Worm (Caenorhabditis elegans): Measurements from ENCODE around the gene srh-123.
"Not testable (repeated sequence)": the region's sequence is repeated elsewhere in the genome, so short reads cannot be mapped to it uniquely, and the experiment has no call there.

Gene srh-123

DNA sequence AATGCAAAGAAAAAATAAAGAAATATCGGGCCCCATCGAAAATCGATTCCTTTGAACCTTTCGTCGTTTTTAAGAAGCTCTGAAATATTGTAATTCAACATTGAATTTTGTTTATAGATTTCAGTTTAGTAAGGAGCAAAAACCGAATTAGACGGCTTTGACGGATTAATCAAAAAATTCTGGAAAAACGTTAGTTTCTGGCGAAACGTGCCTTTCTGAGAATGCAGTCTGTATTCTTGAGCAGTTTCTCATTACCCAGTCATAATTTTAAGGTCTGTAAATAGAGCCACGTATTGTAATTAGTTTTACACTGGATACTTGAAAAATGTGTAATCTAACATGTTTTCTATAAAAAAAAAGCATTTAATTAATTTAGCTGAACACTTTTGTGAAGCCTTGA lies 13.7 kb upstream of the srh-123 start, which contains the start of gene srz-48:
Gene srz-48 (minus strand): TSS at position 101 of the 400 bp plus-strand sequence.
- TF ChIP-seq klf-2 (GFP tag; conservative IDR thresholded peaks at IDR 0.05) (no peak), flt-1 (GFP tag; IDR thresholded peaks at IDR 0.05) (no peak), cog-1 (tag; optimal IDR thresholded peaks at IDR 0.05) (no peak), tab-1 (GFP tag; IDR thresholded peaks at IDR 0.05) (no peak), med-1 (GFP tag; optimal IDR thresholded peaks at IDR 0.05; ENCODE audit: insufficient read depth) (no peak), ref-1 (GFP tag; conservative IDR thresholded peaks at IDR 0.05) (no peak), ztf-29 (GFP tag; IDR thresholded peaks at IDR 0.05) (no peak), T22C8.4 (GFP tag; IDR thresholded peaks at IDR 0.05) (no peak), ztf-23 (GFP tag; IDR thresholded peaks at IDR 0.05) (no peak)

DNA sequence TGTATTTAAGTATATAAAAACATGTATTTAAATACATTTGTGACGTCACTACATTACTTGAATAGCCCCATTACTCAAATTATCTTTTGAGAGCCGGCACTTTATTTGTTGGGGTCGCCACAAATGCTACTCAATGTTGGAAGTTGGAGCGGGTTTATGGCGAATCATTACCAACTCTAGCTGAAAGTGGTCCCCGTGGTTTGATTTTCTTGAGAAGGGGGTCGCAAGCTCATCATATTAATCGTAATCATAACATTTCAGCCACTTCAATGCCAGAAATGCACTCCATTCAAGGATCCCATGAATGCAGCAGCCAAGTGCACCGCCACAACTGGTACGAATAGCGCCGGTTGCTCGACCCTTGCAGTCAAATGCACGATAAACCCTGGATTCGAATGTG lies 9.5 kb upstream of the srh-123 start, which contains the start of gene F20E11.7:
Gene F20E11.7 (plus strand): TSS at position 301 of the 400 bp plus-strand sequence.
- TF ChIP-seq cog-1 (tag; optimal IDR thresholded peaks at IDR 0.05); klf-2 (GFP tag; conservative IDR thresholded peaks at IDR 0.05); flt-1 (GFP tag; IDR thresholded peaks at IDR 0.05): not testable (repeated sequence)

DNA sequence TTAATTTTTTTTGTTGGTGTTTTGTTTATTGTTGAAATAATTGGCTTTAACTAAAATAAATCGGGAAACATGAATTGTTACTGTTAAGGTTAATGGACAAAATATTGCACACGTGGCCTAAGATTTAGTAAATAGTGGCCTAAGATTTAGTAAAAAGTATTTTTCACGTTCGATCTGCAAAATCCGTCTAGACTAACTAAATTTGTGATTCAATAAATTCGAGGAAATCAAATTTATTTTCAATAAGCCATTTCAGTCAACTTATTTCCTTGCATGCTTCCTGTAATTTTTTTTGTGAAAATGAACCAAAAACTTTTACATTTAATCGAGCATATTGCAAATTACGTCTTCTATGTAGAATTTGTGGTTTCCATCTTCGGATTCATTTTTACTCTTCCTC lies 7.0 kb upstream of the srh-123 start, which contains the start of gene srw-72:
Gene srw-72 (plus strand): TSS at position 301 of the 400 bp plus-strand sequence.
- TF ChIP-seq med-1 (GFP tag; optimal IDR thresholded peaks at IDR 0.05; ENCODE audit: insufficient read depth), result no peak
- no peak for TF ChIP-seq ztf-23 (GFP tag; IDR thresholded peaks at IDR 0.05)
- TF ChIP-seq ztf-29 (GFP tag; IDR thresholded peaks at IDR 0.05), result no peak
- TF ChIP-seq ref-1 (GFP tag; conservative IDR thresholded peaks at IDR 0.05), result no peak
- TF ChIP-seq tab-1 (GFP tag; IDR thresholded peaks at IDR 0.05), result no peak
- no peak for TF ChIP-seq T22C8.4 (GFP tag; IDR thresholded peaks at IDR 0.05)
- TF ChIP-seq cog-1 (tag; optimal IDR thresholded peaks at IDR 0.05), result no peak
- no peak for TF ChIP-seq flt-1 (GFP tag; IDR thresholded peaks at IDR 0.05)
- TF ChIP-seq klf-2 (GFP tag; conservative IDR thresholded peaks at IDR 0.05), result no peak

DNA sequence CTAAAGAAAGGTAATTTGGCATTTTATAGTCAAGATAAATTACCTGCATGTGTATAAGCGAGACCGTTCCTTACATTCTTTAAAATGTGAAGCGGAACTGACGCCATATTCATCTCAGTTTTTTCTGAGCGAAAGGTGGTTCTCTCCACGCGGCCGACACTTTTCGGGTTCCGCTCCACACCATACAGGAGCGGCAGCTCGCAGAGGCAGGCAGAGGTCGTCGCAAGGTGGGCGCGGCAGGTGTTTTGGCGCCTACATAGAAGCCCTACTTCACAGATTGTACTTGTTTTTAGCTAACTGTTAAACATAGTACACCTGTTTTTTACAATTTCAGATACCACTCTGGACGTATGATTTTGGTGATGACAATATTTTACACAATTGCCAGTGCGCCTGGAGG lies 5.9 kb upstream of the srh-123 start:
- TF ChIP-seq med-1 (GFP tag; optimal IDR thresholded peaks at IDR 0.05; ENCODE audit: insufficient read depth), result no peak
- no peak for TF ChIP-seq flt-1 (GFP tag; IDR thresholded peaks at IDR 0.05)
- TF ChIP-seq ztf-29 (GFP tag; IDR thresholded peaks at IDR 0.05), result no peak
- no peak for TF ChIP-seq T22C8.4 (GFP tag; IDR thresholded peaks at IDR 0.05)
- TF ChIP-seq cog-1 (tag; optimal IDR thresholded peaks at IDR 0.05), result no peak
- no peak for TF ChIP-seq tab-1 (GFP tag; IDR thresholded peaks at IDR 0.05)
- TF ChIP-seq ref-1 (GFP tag; conservative IDR thresholded peaks at IDR 0.05), result no peak
- TF ChIP-seq klf-2 (GFP tag; conservative IDR thresholded peaks at IDR 0.05), result no peak
- no peak for TF ChIP-seq ztf-23 (GFP tag; IDR thresholded peaks at IDR 0.05)

DNA sequence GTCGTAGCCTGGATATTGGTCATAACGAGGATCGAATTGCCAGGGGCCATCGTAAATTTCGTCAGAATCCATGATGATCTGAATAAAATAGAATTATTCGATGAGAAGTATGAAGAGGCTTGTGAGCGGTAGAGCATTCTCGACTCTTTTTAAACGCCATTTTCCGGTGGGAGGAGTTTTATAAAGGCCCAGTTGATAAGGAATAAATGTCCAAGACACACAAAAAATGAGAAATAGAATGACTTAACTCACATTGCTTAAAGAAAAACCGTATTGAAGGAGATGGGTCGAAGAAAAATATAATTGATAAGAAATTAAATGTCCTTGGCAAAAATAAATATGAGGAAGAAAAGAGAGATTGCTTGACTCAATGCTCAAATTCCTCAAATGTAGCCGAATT lies 4.6 kb upstream of the srh-123 start, which contains the start of gene F20E11.17:
Gene F20E11.17 (minus strand): TSS at position 101 of the 400 bp plus-strand sequence.
- no peak for TF ChIP-seq cog-1 (tag; optimal IDR thresholded peaks at IDR 0.05)
- TF ChIP-seq ztf-29 (GFP tag; IDR thresholded peaks at IDR 0.05), result no peak
- TF ChIP-seq tab-1 (GFP tag; IDR thresholded peaks at IDR 0.05), result no peak
- no peak for TF ChIP-seq ztf-23 (GFP tag; IDR thresholded peaks at IDR 0.05)
- no peak for TF ChIP-seq T22C8.4 (GFP tag; IDR thresholded peaks at IDR 0.05)
- TF ChIP-seq med-1 (GFP tag; optimal IDR thresholded peaks at IDR 0.05; ENCODE audit: insufficient read depth), result no peak
- TF ChIP-seq flt-1 (GFP tag; IDR thresholded peaks at IDR 0.05), result no peak
- TF ChIP-seq klf-2 (GFP tag; conservative IDR thresholded peaks at IDR 0.05), result no peak

DNA sequence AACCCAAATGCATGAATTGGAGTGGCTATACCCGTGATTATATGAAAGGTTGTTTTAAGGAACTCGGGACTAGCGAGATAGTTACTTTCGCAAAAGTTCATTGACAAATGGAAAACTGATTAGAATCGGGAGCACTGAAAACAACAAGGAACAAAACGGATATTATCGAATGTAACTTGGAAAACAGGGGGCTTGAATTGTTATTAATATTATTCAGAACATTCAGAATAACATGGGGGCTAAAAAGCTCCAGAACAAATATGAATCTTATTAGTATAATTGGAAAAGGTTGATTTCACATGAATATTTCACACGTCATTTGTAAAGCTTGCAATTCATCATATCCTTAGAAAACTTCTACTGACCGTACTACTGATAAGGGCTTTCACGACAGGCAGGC lies 2.2 kb upstream of the srh-123 start, which contains the start of gene srh-235:
Gene srh-235 (minus strand): TSS at position 101 of the 400 bp plus-strand sequence.
- TF ChIP-seq med-1 (GFP tag; optimal IDR thresholded peaks at IDR 0.05; ENCODE audit: insufficient read depth) (no peak), klf-2 (GFP tag; conservative IDR thresholded peaks at IDR 0.05) (no peak), T22C8.4 (GFP tag; IDR thresholded peaks at IDR 0.05) (no peak), tab-1 (GFP tag; IDR thresholded peaks at IDR 0.05) (no peak), cog-1 (tag; optimal IDR thresholded peaks at IDR 0.05) (no peak), ztf-23 (GFP tag; IDR thresholded peaks at IDR 0.05) (no peak)

DNA sequence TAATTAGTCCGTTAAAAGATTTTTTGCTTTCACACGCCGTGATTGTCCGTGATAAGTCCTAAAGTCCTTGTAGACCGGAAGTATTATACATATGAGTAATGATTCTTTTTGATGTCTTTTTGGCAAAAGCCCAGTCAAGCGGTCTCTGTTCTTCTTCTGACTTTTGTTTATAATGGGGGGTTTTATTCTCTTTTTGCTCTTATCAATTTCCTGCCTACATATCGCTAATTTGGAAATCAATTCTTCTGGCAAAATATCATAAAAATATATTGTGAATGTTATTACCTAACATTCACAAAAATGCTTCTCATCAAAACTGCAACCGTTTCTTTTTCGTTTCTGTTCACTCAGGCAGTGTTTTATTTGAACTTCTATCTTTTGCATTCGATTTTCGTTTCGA lies 2.7 kb downstream of the srh-123 start, which contains the start of gene srbc-61:
Gene srbc-61 (plus strand): TSS at position 301 of the 400 bp plus-strand sequence.
- no peak for TF ChIP-seq T22C8.4 (GFP tag; IDR thresholded peaks at IDR 0.05)

DNA sequence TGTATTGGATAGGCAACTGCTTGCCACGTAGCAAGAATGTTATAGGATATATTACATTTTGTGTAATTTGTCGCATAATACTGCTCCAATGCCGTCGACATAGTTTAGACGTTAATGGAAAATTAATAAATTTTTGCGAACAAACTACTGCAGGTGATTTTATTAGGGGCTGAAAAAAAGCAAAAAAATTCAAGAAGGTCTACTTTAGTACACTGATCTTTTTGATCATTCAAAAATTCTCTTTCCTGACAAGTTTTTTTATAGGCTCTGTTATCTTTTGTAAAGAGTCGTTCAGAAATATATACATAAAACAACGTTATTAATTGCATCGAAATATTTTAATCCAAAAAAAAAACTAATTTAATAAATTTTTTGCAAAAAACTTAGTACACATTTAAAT lies 11.3 kb downstream of the srh-123 start, which contains the start of gene srh-111:
Gene srh-111 (minus strand): TSS at position 101 of the 400 bp plus-strand sequence.
- TF ChIP-seq flt-1 (GFP tag; IDR thresholded peaks at IDR 0.05) (no peak), klf-2 (GFP tag; conservative IDR thresholded peaks at IDR 0.05) (no peak), cog-1 (tag; optimal IDR thresholded peaks at IDR 0.05) (no peak), med-1 (GFP tag; optimal IDR thresholded peaks at IDR 0.05; ENCODE audit: insufficient read depth) (no peak), ref-1 (GFP tag; conservative IDR thresholded peaks at IDR 0.05) (no peak), ztf-23 (GFP tag; IDR thresholded peaks at IDR 0.05) (no peak), tab-1 (GFP tag; IDR thresholded peaks at IDR 0.05) (no peak), ztf-29 (GFP tag; IDR thresholded peaks at IDR 0.05) (no peak), T22C8.4 (GFP tag; IDR thresholded peaks at IDR 0.05) (no peak)

DNA sequence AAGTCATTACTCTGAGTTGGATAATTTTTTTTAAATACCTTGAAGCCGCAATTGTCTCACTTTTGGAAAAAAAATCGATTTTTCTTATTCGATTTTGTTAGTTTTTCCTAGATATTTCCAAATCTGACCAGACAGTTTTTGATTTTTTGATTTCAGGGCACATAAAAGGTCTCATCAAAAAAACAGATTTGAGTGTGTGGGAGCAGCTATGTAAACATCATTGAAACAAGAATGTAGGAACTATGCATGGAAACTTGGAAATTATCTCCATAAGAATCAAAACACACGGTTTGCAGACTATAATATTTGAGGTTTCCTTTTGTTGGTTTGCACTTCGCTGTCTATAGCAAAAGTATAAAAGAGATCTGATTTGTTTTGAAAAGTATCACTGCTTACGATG lies 12.2 kb downstream of the srh-123 start, which contains the start of gene scl-24:
Gene scl-24 (plus strand): TSS at position 301 of the 400 bp plus-strand sequence.
- TF ChIP-seq tab-1 (GFP tag; IDR thresholded peaks at IDR 0.05) (no peak), ref-1 (GFP tag; conservative IDR thresholded peaks at IDR 0.05) (no peak)

DNA sequence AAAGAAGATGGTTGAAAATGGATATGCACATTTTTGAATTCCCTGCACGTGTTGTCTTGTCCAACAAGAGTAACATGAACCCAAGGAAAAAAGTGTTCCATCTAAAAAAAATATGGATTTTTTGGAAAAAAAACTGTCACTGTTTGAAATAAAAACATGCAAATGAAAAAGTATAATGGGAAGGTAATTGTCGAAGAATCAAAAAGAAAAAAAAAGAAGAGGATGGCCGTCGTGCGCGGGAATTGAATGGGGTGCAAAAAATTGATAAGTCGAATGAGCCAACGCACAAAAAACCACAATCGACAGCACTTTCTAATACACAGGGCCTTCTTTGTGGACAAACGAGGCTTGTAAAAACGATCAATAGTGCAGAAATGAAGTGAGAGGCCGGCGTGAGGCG lies 19.9 kb downstream of the srh-123 start, which contains the start of gene fbxa-102:
Gene fbxa-102 (minus strand): TSS at position 101 of the 400 bp plus-strand sequence.
- TF ChIP-seq T22C8.4 (GFP tag; IDR thresholded peaks at IDR 0.05), result no peak

DNA sequence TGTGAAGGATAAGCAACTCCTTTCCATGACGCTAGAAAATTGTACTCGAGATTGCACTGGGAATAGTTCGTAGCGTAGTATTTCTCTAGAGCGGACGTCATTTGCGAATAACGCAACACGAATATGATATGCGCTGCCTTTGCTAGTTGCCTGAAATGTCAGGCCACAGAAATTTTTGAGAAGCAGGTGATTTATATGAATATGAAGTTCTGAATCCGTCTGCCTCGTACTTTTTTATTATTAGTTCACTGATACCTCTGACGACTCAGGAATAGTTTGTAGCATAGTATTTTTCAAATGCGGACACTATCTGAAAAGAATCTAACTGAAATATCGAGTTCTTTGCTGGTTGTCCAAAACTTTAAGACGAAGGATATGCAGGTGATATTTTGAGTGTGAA lies 22.3 kb downstream of the srh-123 start, which contains the start of gene srh-118:
Gene srh-118 (minus strand): TSS at position 101 of the 400 bp plus-strand sequence.
- TF ChIP-seq cog-1 (tag; optimal IDR thresholded peaks at IDR 0.05), result no peak
- no peak for TF ChIP-seq med-1 (GFP tag; optimal IDR thresholded peaks at IDR 0.05; ENCODE audit: insufficient read depth)
- no peak for TF ChIP-seq tab-1 (GFP tag; IDR thresholded peaks at IDR 0.05)
- TF ChIP-seq ref-1 (GFP tag; conservative IDR thresholded peaks at IDR 0.05), result no peak
- no peak for TF ChIP-seq ztf-23 (GFP tag; IDR thresholded peaks at IDR 0.05)

Measured in whole organism, midembryonic.